Worm (Caenorhabditis elegans) whole organism, early embryonic: ENCODE results near the gene C32D5.8.

Source experiments
- B0310.2 ChIP-seq: sonication (generic microtip); optimal IDR thresholded peaks from 2 replicates; lab custom pipeline; 2016; ENCODE audit warnings: mild to moderate bottlenecking, missing genetic modification characterization, missing compliant biosample characterization
- ama-1 ChIP-seq: fragments of 150-350 bp; optimal IDR thresholded peaks from 2 replicates; lab custom pipeline; 2014
- ceh-36 ChIP-seq: sonication (generic microtip); optimal IDR thresholded peaks from 2 replicates; lab custom pipeline; 2016; ENCODE audit warnings: missing genetic modification characterization, inconsistent platforms, missing compliant biosample characterization
- ets-7 ChIP-seq: sonication (generic microtip); optimal IDR thresholded peaks from 2 replicates; lab custom pipeline; 2016; ENCODE audit warnings: missing genotype, missing genetic modification characterization, missing compliant biosample characterization
- hmbx-1 ChIP-seq: sonication (generic microtip); optimal IDR thresholded peaks from 2 replicates; lab custom pipeline; 2016; ENCODE audit warnings: mild to moderate bottlenecking, missing genetic modification characterization, missing compliant biosample characterization
- tbx-11 ChIP-seq: fragments of 200-800 bp; sonication (Bioruptor generic); IDR thresholded peaks from 2 replicates; pipeline ENCODE4 v1.3.6; 2022; ENCODE audit warnings: missing genetic modification characterization, missing compliant biosample characterization

- TF ChIP-seq ets-7 (tag; lab: Kevin White, UChicago): no peak
- no peak for TF ChIP-seq ceh-36 (tag; lab: Kevin White, UChicago)
- TF ChIP-seq ama-1: no peak
- TF ChIP-seq B0310.2 (tag; lab: Kevin White, UChicago): no peak
- TF ChIP-seq hmbx-1 (tag; lab: Kevin White, UChicago): no peak
- no peak for TF ChIP-seq tbx-11 (GFP tag; lab: Robert Waterston, UW)
Measured at ce11 chrII:6379038-6379563, 33.3 kb upstream of the C32D5.8 start.
